Fruit fly (Drosophila melanogaster): ENCODE data around the gene Prosbeta7.

DNA sequence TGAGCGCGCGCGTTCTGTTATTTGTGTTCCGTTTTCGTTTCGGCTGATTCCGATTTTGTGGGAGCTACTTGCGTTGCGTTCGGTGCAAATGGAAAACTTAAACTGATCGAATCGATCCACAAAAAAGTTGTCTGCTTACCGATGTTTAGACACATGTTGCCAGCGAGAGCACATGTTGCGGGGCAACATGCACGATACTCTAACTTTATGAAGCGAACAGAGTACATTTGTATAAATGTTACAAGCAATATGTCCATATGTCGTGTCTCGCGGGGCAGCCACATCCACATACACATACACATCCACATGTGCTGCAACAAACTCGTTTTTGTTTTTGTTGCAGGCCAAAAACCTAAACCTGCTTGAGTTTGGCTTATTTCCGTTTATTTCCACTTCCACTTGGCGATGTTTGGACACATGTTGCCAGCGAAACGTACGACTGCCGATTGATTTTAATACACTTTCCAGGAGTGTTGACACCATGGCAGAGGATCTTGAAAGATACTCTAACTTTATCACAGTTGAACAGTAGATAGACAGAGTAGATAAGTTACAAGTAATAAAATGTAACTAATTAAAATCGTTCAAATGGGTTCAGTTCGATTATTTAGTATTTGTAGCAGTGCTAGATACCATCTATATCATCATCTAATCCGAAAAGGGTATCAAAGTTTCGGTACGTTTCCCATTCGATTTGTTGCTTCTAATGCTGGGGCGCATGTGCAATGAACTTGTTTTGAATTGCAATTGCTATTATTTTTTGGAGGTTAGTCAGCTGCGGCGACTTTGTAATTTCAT, 34.2 kb downstream of the Prosbeta7 start:
- no peak for TF ChIP-seq N (GFP tag; optimal IDR thresholded peaks at IDR 0.05)
- TF ChIP-seq psq (GFP tag; optimal IDR thresholded peaks at IDR 0.05), result peak; percentile 33
- TF ChIP-seq fru (GFP tag; optimal IDR thresholded peaks at IDR 0.05), result no peak
- TF ChIP-seq sage (GFP tag; optimal IDR thresholded peaks at IDR 0.05), result no peak
- TF ChIP-seq Myc (optimal IDR thresholded peaks at IDR 0.05), result no peak
- TF ChIP-seq Hr78 (GFP tag; optimal IDR thresholded peaks at IDR 0.05), result no peak
- no peak for TF ChIP-seq CG9705 (GFP tag; optimal IDR thresholded peaks at IDR 0.05)
- TF ChIP-seq br (GFP tag; optimal IDR thresholded peaks at IDR 0.05), result no peak
- no peak for TF ChIP-seq Sp1 (GFP tag; optimal IDR thresholded peaks at IDR 0.05)
- TF ChIP-seq Abd-B (GFP tag; optimal IDR thresholded peaks at IDR 0.05), result no peak
- TF ChIP-seq jim (GFP tag; optimal IDR thresholded peaks at IDR 0.05), result no peak
- TF ChIP-seq foxo (GFP tag; optimal IDR thresholded peaks at IDR 0.05), result no peak
- no peak for TF ChIP-seq sv (GFP tag; optimal IDR thresholded peaks at IDR 0.05)

Data from whole organism, wandering third instar larva.